Worm (Caenorhabditis elegans): Measurements from ENCODE around the gene hrpu-2.

hrpu-2 gene

ce11 chrIV:2168514-2168913 is 9.2 kb upstream of the hrpu-2 start, which contains the start of gene C54E4.4:
TSS of gene C54E4.4 (minus strand) at chrIV:2168614.
- TF ChIP-seq lir-1 (GFP tag; conservative IDR thresholded peaks at IDR 0.05) (no peak), F57A8.1 (GFP tag; optimal IDR thresholded peaks at IDR 0.05) (no peak), dpff-1 (tag; optimal IDR thresholded peaks at IDR 0.05) (no peak), let-607 (tag; optimal IDR thresholded peaks at IDR 0.05) (no peak), hlh-26 (GFP tag; conservative IDR thresholded peaks at IDR 0.05) (no peak), madf-3 (GFP tag; IDR thresholded peaks at IDR 0.05) (no peak), F10E7.11 (tag; optimal IDR thresholded peaks at IDR 0.05) (no peak), efl-1 (GFP tag; optimal IDR thresholded peaks at IDR 0.05) (no peak), lin-54 (GFP tag; optimal IDR thresholded peaks at IDR 0.05) (no peak), tbp1 (GFP tag; optimal IDR thresholded peaks at IDR 0.05) (no peak), nhr-27 (tag; optimal IDR thresholded peaks at IDR 0.05) (no peak), C17E4.6 (GFP tag; IDR thresholded peaks at IDR 0.05) (no peak), him-1 (tag; optimal IDR thresholded peaks at IDR 0.05) (no peak), pha-4 (tag; optimal IDR thresholded peaks at IDR 0.05) (no peak)

- TF ChIP-seq rcor-1 (GFP tag; IDR thresholded peaks at IDR 0.05) (no peak), repo-1 (tag; optimal IDR thresholded peaks at IDR 0.05) (no peak), ceh-91 (GFP tag; IDR thresholded peaks at IDR 0.05) (no peak), dpff-1 (tag; optimal IDR thresholded peaks at IDR 0.05) (no peak), ztf-3 (GFP tag; optimal IDR thresholded peaks at IDR 0.05) (no peak), ceh-27 (GFP tag; optimal IDR thresholded peaks at IDR 0.05) (no peak), lin-35 (GFP tag; optimal IDR thresholded peaks at IDR 0.05) (no peak), lin-26 (GFP tag; IDR thresholded peaks at IDR 0.05) (no peak), B0035.1 (tag; optimal IDR thresholded peaks at IDR 0.05) (no peak), F57A8.1 (GFP tag; optimal IDR thresholded peaks at IDR 0.05) (no peak), rpc-1 (optimal IDR thresholded peaks at IDR 0.05) (no peak), rpc-1 (tag; optimal IDR thresholded peaks at IDR 0.05) (no peak), mel-28 (tag; optimal IDR thresholded peaks at IDR 0.05; ENCODE audit: borderline replicate concordance) (no peak), nhr-90 (tag; optimal IDR thresholded peaks at IDR 0.05) (no peak), T07F8.4 (tag; optimal IDR thresholded peaks at IDR 0.05) (no peak), F10E7.11 (tag; optimal IDR thresholded peaks at IDR 0.05) (no peak), madf-6 (GFP tag; IDR thresholded peaks at IDR 0.05) (no peak), unc-130 (GFP tag; optimal IDR thresholded peaks at IDR 0.05) (no peak), pha-4 (tag; optimal IDR thresholded peaks at IDR 0.05) (no peak)
These were observed 7.4 kb upstream of the hrpu-2 start for ce11 chrIV:2170332-2170731.

ce11 chrIV:2172880-2173279 is 4.8 kb upstream of the hrpu-2 start:
- no peak for TF ChIP-seq let-607 (tag; optimal IDR thresholded peaks at IDR 0.05)
- TF ChIP-seq C06A6.2 (GFP tag; conservative IDR thresholded peaks at IDR 0.05), result no peak
- TF ChIP-seq B0261.1 (tag; optimal IDR thresholded peaks at IDR 0.05), result no peak
- TF ChIP-seq snpc-3.4 (tag; optimal IDR thresholded peaks at IDR 0.05), result no peak
- TF ChIP-seq nhr-120 (GFP tag; IDR thresholded peaks at IDR 0.05), result no peak
- no peak for TF ChIP-seq T07F8.4 (tag; optimal IDR thresholded peaks at IDR 0.05)
- no peak for TF ChIP-seq somi-1 (GFP tag; optimal IDR thresholded peaks at IDR 0.05)
- TF ChIP-seq madf-10 (tag; optimal IDR thresholded peaks at IDR 0.05), result no peak
- no peak for TF ChIP-seq lin-26 (GFP tag; IDR thresholded peaks at IDR 0.05)
- no peak for TF ChIP-seq ztf-6 (GFP tag; IDR thresholded peaks at IDR 0.05)
- no peak for TF ChIP-seq ceh-27 (GFP tag; optimal IDR thresholded peaks at IDR 0.05)
- TF ChIP-seq hrde-1 (tag; optimal IDR thresholded peaks at IDR 0.05; ENCODE audit: borderline replicate concordance), result no peak
- TF ChIP-seq ztf-28 (GFP tag; IDR thresholded peaks at IDR 0.05), result no peak
- TF ChIP-seq ZK185.1 (tag; optimal IDR thresholded peaks at IDR 0.05; ENCODE audit: poor library complexity, severe bottlenecking), result no peak
- TF ChIP-seq ceh-58 (GFP tag; IDR thresholded peaks at IDR 0.05), result no peak
- no peak for TF ChIP-seq sea-2 (GFP tag; IDR thresholded peaks at IDR 0.05)
- no peak for TF ChIP-seq B0019.2 (GFP tag; conservative IDR thresholded peaks at IDR 0.05)
- no peak for TF ChIP-seq ztf-22 (GFP tag; optimal IDR thresholded peaks at IDR 0.05)
- no peak for TF ChIP-seq hsf-1 (GFP tag; IDR thresholded peaks at IDR 0.05)

Data from whole organism, young adult.